Fruit fly (Drosophila melanogaster): ENCODE results near the gene mtsh.

mtsh gene

dm6 chr2L:8270916-8271315 lies 48.8 kb downstream of the mtsh start (continued):
- TF ChIP-seq fd85E (GFP tag; optimal IDR thresholded peaks at IDR 0.05) (no peak), Eip75B (GFP tag; optimal IDR thresholded peaks at IDR 0.05) (peak; percentile 55), achi (GFP tag; optimal IDR thresholded peaks at IDR 0.05) (peak; percentile 72), cyc (GFP tag; optimal IDR thresholded peaks at IDR 0.05) (peak; percentile 45), acj6 (GFP tag; optimal IDR thresholded peaks at IDR 0.05) (peak; percentile 50), CG9139 (GFP tag; optimal IDR thresholded peaks at IDR 0.05) (no peak), CG6792 (GFP tag; optimal IDR thresholded peaks at IDR 0.05) (peak; percentile 50), net (GFP tag; optimal IDR thresholded peaks at IDR 0.05) (peak; percentile 63)

- TF ChIP-seq vri (GFP tag; optimal IDR thresholded peaks at IDR 0.05): no peak
- TF ChIP-seq CG9139 (GFP tag; optimal IDR thresholded peaks at IDR 0.05): no peak
- TF ChIP-seq CG16779 (tag; optimal IDR thresholded peaks at IDR 0.05): no peak
- TF ChIP-seq Sox15 (GFP tag; optimal IDR thresholded peaks at IDR 0.05): no peak
- no peak for TF ChIP-seq Gug (GFP tag; IDR thresholded peaks at IDR 0.05)
- no peak for TF ChIP-seq spab (GFP tag; optimal IDR thresholded peaks at IDR 0.05)
- TF ChIP-seq Eip93F (GFP tag; optimal IDR thresholded peaks at IDR 0.05): no peak
- TF ChIP-seq CG15336 (GFP tag; IDR thresholded peaks at IDR 0.05): no peak
- no peak for TF ChIP-seq CG10669 (GFP tag; optimal IDR thresholded peaks at IDR 0.05)
- TF ChIP-seq CG11294 (GFP tag; IDR thresholded peaks at IDR 0.05): no peak
- TF ChIP-seq Hr4 (GFP tag; optimal IDR thresholded peaks at IDR 0.05): no peak
- no peak for TF ChIP-seq CG11762 (GFP tag; optimal IDR thresholded peaks at IDR 0.05; ENCODE audit: insufficient read depth)
- TF ChIP-seq Sox14 (GFP tag; optimal IDR thresholded peaks at IDR 0.05): no peak
- no peak for TF ChIP-seq Smox (GFP tag; optimal IDR thresholded peaks at IDR 0.05)
- no peak for TF ChIP-seq CG6808 (GFP tag; optimal IDR thresholded peaks at IDR 0.05)
- no peak for TF ChIP-seq CG7368 (GFP tag; optimal IDR thresholded peaks at IDR 0.05)
These were observed 51.0 kb downstream of the mtsh start for dm6 chr2L:8268679-8269078.
